Worm (Caenorhabditis elegans): ENCODE data around the gene asb-1.

asb-1 gene

DNA sequence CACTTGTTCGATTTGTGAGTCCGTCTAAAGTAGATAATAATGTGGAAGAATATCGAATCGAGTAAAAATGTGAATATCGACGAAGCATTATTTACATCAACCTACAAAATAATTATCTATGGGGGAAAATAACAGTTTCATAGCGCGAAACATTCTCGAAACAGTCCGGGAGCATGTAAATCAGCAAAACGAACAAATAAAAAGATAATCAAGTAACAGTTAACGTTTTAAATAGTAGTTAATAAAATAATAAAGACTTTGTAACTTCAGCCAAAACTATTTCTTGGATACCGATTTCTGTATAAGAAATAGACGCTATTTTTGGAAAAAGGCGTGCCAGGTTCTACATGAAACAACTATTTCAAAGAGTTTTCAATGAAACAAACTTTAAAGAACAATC is 27.6 kb downstream of the asb-1 start, which contains the start of gene mlcd-1:
TSS of gene mlcd-1 (minus strand) at position 101 of the 400 bp plus-strand sequence.
- TF ChIP-seq snpc-4 (tag; optimal IDR thresholded peaks at IDR 0.05) (no peak), lin-39 (tag; optimal IDR thresholded peaks at IDR 0.05) (no peak), daf-12 (tag; optimal IDR thresholded peaks at IDR 0.05) (no peak), lin-15B (tag; optimal IDR thresholded peaks at IDR 0.05) (no peak), unc-39 (tag; optimal IDR thresholded peaks at IDR 0.05) (no peak), ama-1 (optimal IDR thresholded peaks at IDR 0.05) (no peak)

DNA sequence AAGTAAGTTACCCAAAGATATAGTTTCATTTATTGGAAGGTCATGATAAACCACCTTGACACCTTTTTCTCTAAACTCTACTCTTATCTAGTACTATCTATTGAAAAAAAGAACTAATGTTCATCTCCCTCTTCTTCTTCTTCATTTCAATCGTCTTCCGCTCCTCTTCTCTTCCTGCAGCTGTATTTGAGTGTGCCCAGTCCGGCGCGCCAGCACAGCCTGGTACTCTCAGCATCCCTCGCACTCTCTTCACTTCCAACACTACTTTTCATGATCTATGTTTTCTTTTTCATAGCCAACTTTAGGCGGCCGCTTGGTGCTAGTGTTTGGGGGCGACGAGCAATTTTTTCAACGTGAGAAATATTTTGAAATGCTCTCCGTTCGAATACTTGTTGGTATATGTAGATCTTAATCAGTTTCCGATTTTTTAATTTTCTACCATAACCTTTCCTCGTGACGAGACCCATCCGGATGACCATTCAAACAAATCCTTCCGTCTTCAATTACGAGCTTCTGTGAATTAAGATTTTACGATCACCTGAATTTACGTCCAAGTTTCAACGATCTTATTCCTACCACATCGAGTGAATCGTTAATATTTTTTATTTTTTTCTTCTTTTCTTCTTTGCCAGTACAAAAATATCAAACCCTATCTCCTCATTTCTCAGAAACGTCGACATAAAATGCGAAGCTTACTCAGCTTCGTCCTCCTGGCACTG is 33.4 kb downstream of the asb-1 start, which contains the start of gene pan-1:
TSS of gene pan-1 (plus strand) at position 669 of the 719 bp plus-strand sequence.
- TF ChIP-seq mdl-1 (tag; optimal IDR thresholded peaks at IDR 0.05) (no peak), egl-5 (tag; optimal IDR thresholded peaks at IDR 0.05) (peak; percentile 46), hmg-11 (tag; optimal IDR thresholded peaks at IDR 0.05) (peak; percentile 89), ceh-9 (tag; optimal IDR thresholded peaks at IDR 0.05) (no peak), elt-1 (tag; optimal IDR thresholded peaks at IDR 0.05) (no peak), ceh-28 (tag; optimal IDR thresholded peaks at IDR 0.05) (peak; percentile 9), nhr-23 (tag; optimal IDR thresholded peaks at IDR 0.05) (peak; percentile 72), ama-1 (optimal IDR thresholded peaks at IDR 0.05) (peak; percentile 80), nfya-1 (tag; optimal IDR thresholded peaks at IDR 0.05; ENCODE audit: insufficient read depth) (peak; percentile 85), lin-39 (tag; optimal IDR thresholded peaks at IDR 0.05) (peak; percentile 76), elt-2 (tag; optimal IDR thresholded peaks at IDR 0.05) (peak; percentile 24), nhr-28 (tag; optimal IDR thresholded peaks at IDR 0.05) (no peak), snpc-4 (tag; optimal IDR thresholded peaks at IDR 0.05) (peak; percentile 53), pqm-1 (tag; optimal IDR thresholded peaks at IDR 0.05) (no peak), lsy-12 (tag; optimal IDR thresholded peaks at IDR 0.05) (peak; percentile 49), ztf-4 (tag; optimal IDR thresholded peaks at IDR 0.05) (no peak), nhr-25 (tag; optimal IDR thresholded peaks at IDR 0.05) (peak; percentile 51), pha-4 (tag; optimal IDR thresholded peaks at IDR 0.05) (peak; percentile 66), ceh-82 (tag; optimal IDR thresholded peaks at IDR 0.05) (peak; percentile 25), unc-62 (GFP tag; optimal IDR thresholded peaks at IDR 0.05) (peak; percentile 9)

ce11 chrIII:4561286-4561685 is 34.3 kb downstream of the asb-1 start:
- TF ChIP-seq pqm-1 (tag; optimal IDR thresholded peaks at IDR 0.05): peak; percentile 14
- no peak for TF ChIP-seq zag-1 (tag; optimal IDR thresholded peaks at IDR 0.05)
- TF ChIP-seq elt-2 (tag; optimal IDR thresholded peaks at IDR 0.05): peak; percentile 26
- TF ChIP-seq pha-4 (tag; optimal IDR thresholded peaks at IDR 0.05): peak; percentile 79

DNA sequence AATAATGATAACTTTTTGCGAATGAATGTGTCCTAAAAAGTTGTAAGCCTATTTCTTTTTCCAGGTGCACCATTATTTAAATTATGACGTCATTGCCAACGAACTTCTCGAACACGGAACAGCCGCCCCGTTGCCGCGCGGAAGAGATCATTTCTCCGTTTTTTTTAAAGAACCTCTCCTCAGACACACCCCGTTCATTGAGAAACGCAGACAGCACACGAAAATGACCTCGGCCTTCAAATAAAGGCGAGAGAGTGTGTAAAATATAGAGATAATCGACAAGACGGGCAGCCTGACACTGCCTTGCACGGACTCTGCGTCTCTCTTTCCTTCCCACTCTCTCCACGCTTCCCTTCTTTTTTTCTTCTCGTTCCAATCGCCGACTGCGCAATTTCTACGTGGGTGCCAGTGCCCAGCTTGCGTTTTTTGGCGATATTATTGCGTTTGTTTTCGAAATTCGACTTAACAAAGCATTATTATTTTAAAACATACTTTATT is 35.2 kb downstream of the asb-1 start:
- TF ChIP-seq ztf-4 (tag; optimal IDR thresholded peaks at IDR 0.05) (peak; percentile 56), nhr-23 (tag; optimal IDR thresholded peaks at IDR 0.05) (peak; percentile 95), egl-5 (tag; optimal IDR thresholded peaks at IDR 0.05) (peak; percentile 90), fkh-10 (GFP tag; optimal IDR thresholded peaks at IDR 0.05) (no peak), lin-15B (tag; optimal IDR thresholded peaks at IDR 0.05) (peak; percentile 32), lsy-12 (tag; optimal IDR thresholded peaks at IDR 0.05) (peak; percentile 81), hmg-11 (tag; optimal IDR thresholded peaks at IDR 0.05) (peak; percentile 98), pqm-1 (tag; optimal IDR thresholded peaks at IDR 0.05) (peak; percentile 14), nhr-67 (tag; optimal IDR thresholded peaks at IDR 0.05) (no peak), jun-1 (tag; optimal IDR thresholded peaks at IDR 0.05) (peak; percentile 60), tbx-2 (tag; optimal IDR thresholded peaks at IDR 0.05) (peak; percentile 34), pha-4 (tag; optimal IDR thresholded peaks at IDR 0.05) (peak; percentile 83), elt-3 (tag; optimal IDR thresholded peaks at IDR 0.05) (peak in 1 of 3 experiments; percentile 60), nhr-76 (tag; optimal IDR thresholded peaks at IDR 0.05) (no peak), mdl-1 (tag; optimal IDR thresholded peaks at IDR 0.05) (peak; percentile 11), nhr-25 (tag; optimal IDR thresholded peaks at IDR 0.05) (peak; percentile 97), unc-62 (GFP tag; optimal IDR thresholded peaks at IDR 0.05) (peak; percentile 75), ceh-82 (tag; optimal IDR thresholded peaks at IDR 0.05) (peak; percentile 63), elt-2 (tag; optimal IDR thresholded peaks at IDR 0.05) (peak; percentile 52), nhr-43 (tag; optimal IDR thresholded peaks at IDR 0.05; ENCODE audit: poor library complexity, severe bottlenecking) (peak; percentile 69), ama-1 (optimal IDR thresholded peaks at IDR 0.05) (peak; percentile 83), nhr-28 (tag; optimal IDR thresholded peaks at IDR 0.05) (no peak), lin-39 (tag; optimal IDR thresholded peaks at IDR 0.05) (peak; percentile 72), sea-2 (GFP tag; optimal IDR thresholded peaks at IDR 0.05) (peak; percentile 89), egl-27 (tag; optimal IDR thresholded peaks at IDR 0.05) (no peak), R02D3.7 (tag; optimal IDR thresholded peaks at IDR 0.05) (peak; percentile 65), ceh-9 (tag; optimal IDR thresholded peaks at IDR 0.05) (no peak), nfya-1 (tag; optimal IDR thresholded peaks at IDR 0.05; ENCODE audit: insufficient read depth) (peak; percentile 94), ceh-16 (tag; optimal IDR thresholded peaks at IDR 0.05) (no peak), nhr-12 (tag; optimal IDR thresholded peaks at IDR 0.05) (no peak), ceh-28 (tag; optimal IDR thresholded peaks at IDR 0.05) (peak; percentile 83), snpc-4 (tag; optimal IDR thresholded peaks at IDR 0.05) (peak; percentile 36)
